Fruit fly (Drosophila melanogaster): ENCODE results near the gene ChLD3.

Gene ChLD3

dm6 chr2L:16743055-16743805, 4.6 kb downstream of the ChLD3 start, which contains the start of the genes LSm7 and BuGZ (continued):
- no peak for TF ChIP-seq CG14667 (GFP tag; IDR thresholded peaks at IDR 0.05)
- peak; percentile 31; the same call in 1 of the 2 replicates for TF ChIP-seq Xrp1 (GFP tag; IDR thresholded peaks at IDR 0.05)
- peak; percentile 74 for TF ChIP-seq MBD-R2 (GFP tag; IDR thresholded peaks at IDR 0.05)
- TF ChIP-seq CG3163 (GFP tag; optimal IDR thresholded peaks at IDR 0.05), result no peak
- TF ChIP-seq CG18476 (GFP tag; optimal IDR thresholded peaks at IDR 0.05), result no peak
- peak; percentile 61 for TF ChIP-seq Dp (GFP tag; optimal IDR thresholded peaks at IDR 0.05)
- no peak for TF ChIP-seq br (optimal IDR thresholded peaks at IDR 0.05)
- no peak for TF ChIP-seq slp2 (GFP tag; optimal IDR thresholded peaks at IDR 0.05)
- no peak for TF ChIP-seq sr (GFP tag; IDR thresholded peaks at IDR 0.05)
- no peak for TF ChIP-seq ems (GFP tag; optimal IDR thresholded peaks at IDR 0.05)
- no peak for TF ChIP-seq CG14014 (GFP tag; IDR thresholded peaks at IDR 0.05)
- TF ChIP-seq h (optimal IDR thresholded peaks at IDR 0.05), result no peak
- no peak for TF ChIP-seq peb (GFP tag; IDR thresholded peaks at IDR 0.05)
- TF ChIP-seq CG1024 (GFP tag; IDR thresholded peaks at IDR 0.05), result no peak
- TF ChIP-seq Opbp (GFP tag; IDR thresholded peaks at IDR 0.05; ENCODE audit: partially characterized antibody), result peak; percentile 37; the same call in 1 of the 3 replicates
- TF ChIP-seq CG3065 (GFP tag; optimal IDR thresholded peaks at IDR 0.05), result no peak
- TF ChIP-seq zfh2 (GFP tag; optimal IDR thresholded peaks at IDR 0.05), result no peak
- TF ChIP-seq CG10979 (tag; optimal IDR thresholded peaks at IDR 0.05), result peak; percentile 55
- no peak for TF ChIP-seq Poxn (GFP tag; IDR thresholded peaks at IDR 0.05)
- peak; percentile 92 for TF ChIP-seq trem (tag; optimal IDR thresholded peaks at IDR 0.05)
- TF ChIP-seq CG32532 (GFP tag; IDR thresholded peaks at IDR 0.05), result peak; percentile 34; the same call in 1 of the 2 replicates
- TF ChIP-seq shn (GFP tag; optimal IDR thresholded peaks at IDR 0.05), result no peak
- no peak for TF ChIP-seq NC2α (GFP tag; optimal IDR thresholded peaks at IDR 0.05)
- TF ChIP-seq CG2678 (tag; optimal IDR thresholded peaks at IDR 0.05), result no peak
- TF ChIP-seq HmgD (GFP tag; optimal IDR thresholded peaks at IDR 0.05), result no peak
- TF ChIP-seq disco-r (GFP tag; optimal IDR thresholded peaks at IDR 0.05), result no peak
- no peak for TF ChIP-seq Gsc (GFP tag; IDR thresholded peaks at IDR 0.05)
- TF ChIP-seq dan (GFP tag; IDR thresholded peaks at IDR 0.05), result no peak
- TF ChIP-seq Aef1 (GFP tag; IDR thresholded peaks at IDR 0.05), result no peak
- TF ChIP-seq ap (GFP tag; IDR thresholded peaks at IDR 0.05), result no peak
- TF ChIP-seq Drgx (GFP tag; IDR thresholded peaks at IDR 0.05), result no peak
- no peak for TF ChIP-seq gce (GFP tag; IDR thresholded peaks at IDR 0.05)
- peak; percentile 38 for TF ChIP-seq CG30403 (GFP tag; optimal IDR thresholded peaks at IDR 0.05)
- TF ChIP-seq Dad (GFP tag; optimal IDR thresholded peaks at IDR 0.05), result no peak
- peak; percentile 12 for TF ChIP-seq CG10543 (GFP tag; optimal IDR thresholded peaks at IDR 0.05)
- TF ChIP-seq CG4360 (GFP tag; IDR thresholded peaks at IDR 0.05), result no peak
- peak; percentile 31 for TF ChIP-seq Ets97D (GFP tag; optimal IDR thresholded peaks at IDR 0.05)
- TF ChIP-seq CG33557 (GFP tag; optimal IDR thresholded peaks at IDR 0.05), result peak; percentile 42
- TF ChIP-seq ci (GFP tag; IDR thresholded peaks at IDR 0.05), result no peak; the same call in 1 of the 3 replicates
- TF ChIP-seq twi (tag; optimal IDR thresholded peaks at IDR 0.05), result no peak
- TF ChIP-seq dm (GFP tag; optimal IDR thresholded peaks at IDR 0.05), result peak; percentile 14
- no peak for TF ChIP-seq ro (GFP tag; IDR thresholded peaks at IDR 0.05)
- TF ChIP-seq ftz-f1 (GFP tag; optimal IDR thresholded peaks at IDR 0.05), result no peak
- peak; percentile 85 for TF ChIP-seq CG2116 (GFP tag; optimal IDR thresholded peaks at IDR 0.05)
- peak; percentile 78 for TF ChIP-seq BEAF-32 (GFP tag; optimal IDR thresholded peaks at IDR 0.05)
- TF ChIP-seq CG9797 (GFP tag; optimal IDR thresholded peaks at IDR 0.05), result peak; percentile 82
- TF ChIP-seq CG12659 (GFP tag; optimal IDR thresholded peaks at IDR 0.05), result peak; percentile 85
- no peak for TF ChIP-seq CHES-1-like (GFP tag; optimal IDR thresholded peaks at IDR 0.05)
- TF ChIP-seq CG16779 (GFP tag; IDR thresholded peaks at IDR 0.05), result no peak
- TF ChIP-seq CG12155 (GFP tag; optimal IDR thresholded peaks at IDR 0.05), result peak; percentile 11
- TF ChIP-seq CG8290 (GFP tag; optimal IDR thresholded peaks at IDR 0.05), result peak; percentile 29
- TF ChIP-seq CG8290 (tag; optimal IDR thresholded peaks at IDR 0.05), result no peak
- peak; percentile 59 for TF ChIP-seq Rfx (GFP tag; IDR thresholded peaks at IDR 0.05)

All from whole organism, embryonic.